Worm (Caenorhabditis elegans) whole organism, young adult: ENCODE measurements around the gene msp-3.

ENCODE experiments used
- B0261.1 ChIP-seq: sonication (generic microtip); optimal IDR thresholded peaks from 2 replicates; lab custom pipeline; 2016; ENCODE audit warnings: mild to moderate bottlenecking, missing genetic modification characterization, moderate library complexity, missing compliant biosample characterization
- D2030.7 ChIP-seq: fragments of 200-800 bp; sonication (Bioruptor generic); IDR thresholded peaks from 2 replicates; pipeline ENCODE4 v1.3.6; 2022; ENCODE audit warnings: missing genetic modification reagents, missing genetic modification characterization, missing compliant biosample characterization
- F10E7.11 ChIP-seq: sonication (generic microtip); optimal IDR thresholded peaks from 2 replicates; lab custom pipeline; 2017; ENCODE audit warnings: mild to moderate bottlenecking, missing genetic modification characterization, moderate library complexity, missing compliant biosample characterization
- F23B12.7 ChIP-seq: sonication (generic microtip); optimal IDR thresholded peaks from 2 replicates; lab custom pipeline; 2017; ENCODE audit warnings: missing genetic modification characterization, mild to moderate bottlenecking, missing compliant biosample characterization, antibody characterized with exemption, moderate library complexity; ENCODE audit not compliant: insufficient read depth
- F33H1.4 ChIP-seq: fragments of 200-800 bp; sonication (Bioruptor generic); IDR thresholded peaks from 2 replicates; pipeline ENCODE4 v1.3.6; 2022; ENCODE audit warnings: missing genetic modification reagents, missing genetic modification characterization, missing compliant biosample characterization
- F37B4.10 ChIP-seq: fragments of 200-800 bp; sonication (Bioruptor generic); IDR thresholded peaks from 2 replicates; pipeline ENCODE4 v1.3.6; 2022; ENCODE audit warnings: missing genetic modification characterization, missing compliant biosample characterization
- F49E8.2 ChIP-seq: sonication (generic microtip); optimal IDR thresholded peaks from 3 replicates; lab custom pipeline; 2017; ENCODE audit warnings: missing genetic modification characterization, mild to moderate bottlenecking, missing compliant biosample characterization, antibody characterized with exemption, moderate library complexity; ENCODE audit not compliant: insufficient read depth
- F55B11.4 ChIP-seq: sonication (generic microtip); optimal IDR thresholded peaks from 2 replicates; lab custom pipeline; 2016; ENCODE audit warnings: missing compliant biosample characterization, missing genetic modification characterization, borderline replicate concordance; ENCODE audit not compliant: insufficient read depth
- K12H6.12 ChIP-seq: fragments of 200-800 bp; sonication (Bioruptor generic); optimal IDR thresholded peaks from 2 replicates; lab custom pipeline; 2018; ENCODE audit warnings: mild to moderate bottlenecking, missing genetic modification characterization, missing compliant biosample characterization
- Y53G8AR.9 ChIP-seq: fragments of 200-800 bp; sonication (Bioruptor generic); conservative IDR thresholded peaks from 2 replicates; pipeline ENCODE4 v1.3.6; 2022; ENCODE audit warnings: missing genetic modification reagents, missing genetic modification characterization, missing compliant biosample characterization
- Y67H2A.10 ChIP-seq: fragments of 200-800 bp; sonication (Bioruptor generic); conservative IDR thresholded peaks from 2 replicates; pipeline ENCODE4 v1.3.6; 2022; ENCODE audit warnings: missing genetic modification reagents, missing genetic modification characterization, missing compliant biosample characterization
- Y79H2A.3 ChIP-seq: fragments of 200-800 bp; sonication (Bioruptor generic); conservative IDR thresholded peaks from 2 replicates; pipeline ENCODE4 v1.3.6; 2022; ENCODE audit warnings: missing genetic modification reagents, missing genetic modification characterization, missing compliant biosample characterization
- ZK185.1 ChIP-seq: sonication (generic microtip); optimal IDR thresholded peaks from 2 replicates; lab custom pipeline; 2016; ENCODE audit warnings: mild to moderate bottlenecking, missing genetic modification characterization, missing compliant biosample characterization; ENCODE audit not compliant: poor library complexity, severe bottlenecking
- athp-1 ChIP-seq: sonication (generic microtip); optimal IDR thresholded peaks from 2 replicates; lab custom pipeline; 2017; ENCODE audit warnings: mild to moderate bottlenecking, missing genetic modification characterization, missing compliant biosample characterization
- attf-6 ChIP-seq: fragments of 200-800 bp; sonication (Bioruptor generic); IDR thresholded peaks from 2 replicates; pipeline ENCODE4 v1.3.6; 2022; ENCODE audit warnings: missing genetic modification reagents, missing genetic modification characterization, missing compliant biosample characterization
- bed-2 ChIP-seq: fragments of 200-800 bp; sonication (Bioruptor generic); IDR thresholded peaks from 2 replicates; pipeline ENCODE4 v1.3.6; 2022; ENCODE audit warnings: missing genetic modification reagents, missing genetic modification characterization, missing compliant biosample characterization
- cebp-1 ChIP-seq, 2 experiments: fragments of 200-800 bp in 1 of 2; sonication (Bioruptor generic) in 1 of 2; sonication (generic microtip) in 1 of 2; IDR thresholded peaks in 1 of 2; optimal IDR thresholded peaks in 1 of 2; 2 replicates each; pipeline versions ENCODE4 v1.3.6 to Lab custom; 2017 to 2022; ENCODE audit warnings: missing compliant biosample characterization in 2 of 2, missing genetic modification characterization in 2 of 2, mild to moderate bottlenecking in 1 of 2, missing genetic modification reagents in 1 of 2, moderate library complexity in 1 of 2
- ceh-58 ChIP-seq: fragments of 200-800 bp; sonication (Bioruptor generic); IDR thresholded peaks from 2 replicates; pipeline ENCODE4 v1.3.6; 2022; ENCODE audit warnings: missing genetic modification characterization, missing compliant biosample characterization
- ceh-79 ChIP-seq: sonication (generic microtip); optimal IDR thresholded peaks from 2 replicates; lab custom pipeline; 2017; ENCODE audit warnings: mild to moderate bottlenecking, missing genetic modification characterization, missing compliant biosample characterization
- ceh-91 ChIP-seq: fragments of 200-800 bp; sonication (Bioruptor generic); IDR thresholded peaks from 2 replicates; pipeline ENCODE4 v1.3.6; 2022; ENCODE audit warnings: missing genetic modification reagents, missing genetic modification characterization, missing compliant biosample characterization
- egl-18 ChIP-seq: fragments of 200-800 bp; sonication (Bioruptor generic); IDR thresholded peaks from 2 replicates; pipeline ENCODE4 v1.3.6; 2022; ENCODE audit warnings: missing genetic modification reagents, missing genetic modification characterization, missing compliant biosample characterization
- ekl-4 ChIP-seq: fragments of 200-800 bp; sonication (Bioruptor generic); IDR thresholded peaks from 2 replicates; pipeline ENCODE4 v1.3.6; 2022; ENCODE audit warnings: missing genetic modification reagents, missing genetic modification characterization, missing compliant biosample characterization
- hlh-26 ChIP-seq: fragments of 200-800 bp; sonication (Bioruptor generic); conservative IDR thresholded peaks from 2 replicates; pipeline ENCODE4 v1.3.6; 2022; ENCODE audit warnings: missing genetic modification reagents, missing genetic modification characterization, missing compliant biosample characterization
- hmg-1.2 ChIP-seq: fragments of 200-800 bp; sonication (Bioruptor generic); IDR thresholded peaks from 2 replicates; pipeline ENCODE4 v1.3.6; 2022; ENCODE audit warnings: missing genetic modification reagents, missing genetic modification characterization, missing compliant biosample characterization
- hmg-20 ChIP-seq: fragments of 200-800 bp; sonication (Bioruptor generic); IDR thresholded peaks from 2 replicates; pipeline ENCODE4 v1.3.6; 2022; ENCODE audit warnings: missing genetic modification reagents, missing genetic modification characterization, missing compliant biosample characterization
- hsf-1 ChIP-seq: fragments of 200-800 bp; sonication (Bioruptor generic); IDR thresholded peaks from 2 replicates; pipeline ENCODE4 v1.3.6; 2022; ENCODE audit warnings: missing genetic modification reagents, missing genetic modification characterization, missing compliant biosample characterization
- let-526 ChIP-seq: fragments of 200-800 bp; sonication (Bioruptor generic); IDR thresholded peaks from 2 replicates; pipeline ENCODE4 v1.3.6; 2022; ENCODE audit warnings: missing genetic modification reagents, missing genetic modification characterization, missing compliant biosample characterization
- let-607 ChIP-seq, 2 experiments: fragments of 200-800 bp in 1 of 2; sonication (Bioruptor generic) in 1 of 2; sonication (generic microtip) in 1 of 2; optimal IDR thresholded peaks; 2 replicates each; lab custom pipeline; 2016 to 2018; ENCODE audit warnings: mild to moderate bottlenecking in 2 of 2, missing compliant biosample characterization in 2 of 2, missing genetic modification characterization in 2 of 2, moderate library complexity in 2 of 2, missing genotype in 1 of 2
- lin-40 ChIP-seq: sonication (generic microtip); optimal IDR thresholded peaks from 2 replicates; lab custom pipeline; 2016; ENCODE audit warnings: missing genetic modification characterization, mild to moderate bottlenecking, missing compliant biosample characterization, missing genotype, missing genetic modification reagents
- lin-54 ChIP-seq: fragments of 200-800 bp; sonication (Bioruptor generic); optimal IDR thresholded peaks from 2 replicates; lab custom pipeline; 2018; ENCODE audit warnings: mild to moderate bottlenecking, missing genetic modification characterization, missing compliant biosample characterization
- lir-1 ChIP-seq: fragments of 200-800 bp; sonication (Bioruptor generic); conservative IDR thresholded peaks from 2 replicates; pipeline ENCODE4 v1.3.6; 2022; ENCODE audit warnings: missing genetic modification reagents, missing genetic modification characterization, missing compliant biosample characterization
- lsl-1 ChIP-seq: fragments of 200-800 bp; sonication (Bioruptor generic); optimal IDR thresholded peaks from 2 replicates; lab custom pipeline; 2018; ENCODE audit warnings: mild to moderate bottlenecking, missing genetic modification characterization, moderate library complexity, missing compliant biosample characterization
- lsy-27 ChIP-seq: sonication (generic microtip); optimal IDR thresholded peaks from 2 replicates; lab custom pipeline; 2017; ENCODE audit warnings: missing genetic modification characterization, mild to moderate bottlenecking, missing compliant biosample characterization, antibody characterized with exemption, missing genotype, borderline replicate concordance; ENCODE audit not compliant: insufficient read depth
- madf-10 ChIP-seq: sonication (generic microtip); optimal IDR thresholded peaks from 2 replicates; lab custom pipeline; 2016; ENCODE audit warnings: mild to moderate bottlenecking, missing genetic modification characterization, missing compliant biosample characterization
- madf-3 ChIP-seq: fragments of 200-800 bp; sonication (Bioruptor generic); IDR thresholded peaks from 2 replicates; pipeline ENCODE4 v1.3.6; 2022; ENCODE audit warnings: missing genetic modification reagents, missing genetic modification characterization, missing compliant biosample characterization
- madf-6 ChIP-seq: fragments of 200-800 bp; sonication (Bioruptor generic); IDR thresholded peaks from 2 replicates; pipeline ENCODE4 v1.3.6; 2022; ENCODE audit warnings: missing genetic modification reagents, missing genetic modification characterization, missing compliant biosample characterization
- mcd-1 ChIP-seq: fragments of 200-800 bp; sonication (Bioruptor generic); IDR thresholded peaks from 2 replicates; pipeline ENCODE4 v1.3.6; 2022; ENCODE audit warnings: missing genetic modification reagents, missing genetic modification characterization, missing compliant biosample characterization
- nfya-1 ChIP-seq: sonication (generic microtip); optimal IDR thresholded peaks from 2 replicates; lab custom pipeline; 2017; ENCODE audit warnings: antibody characterized with exemption, missing compliant biosample characterization, missing genetic modification characterization, borderline replicate concordance; ENCODE audit not compliant: insufficient read depth
- nhr-90 ChIP-seq: sonication (generic microtip); optimal IDR thresholded peaks from 2 replicates; lab custom pipeline; 2016; ENCODE audit warnings: missing genotype, mild to moderate bottlenecking, missing genetic modification characterization, missing compliant biosample characterization
- sdz-38 ChIP-seq: sonication (generic microtip); optimal IDR thresholded peaks from 2 replicates; lab custom pipeline; 2016; ENCODE audit warnings: missing genotype, missing genetic modification characterization, missing compliant biosample characterization
- sea-2 ChIP-seq: fragments of 200-800 bp; sonication (Bioruptor generic); IDR thresholded peaks from 2 replicates; pipeline ENCODE4 v1.3.6; 2022; ENCODE audit warnings: missing genetic modification characterization, missing compliant biosample characterization
- snpc-3.4 ChIP-seq: sonication (generic microtip); optimal IDR thresholded peaks from 2 replicates; lab custom pipeline; 2017; ENCODE audit warnings: missing genetic modification characterization, mild to moderate bottlenecking, missing compliant biosample characterization, antibody characterized with exemption, moderate library complexity, missing genotype, missing genetic modification reagents
- somi-1 ChIP-seq: fragments of 200-800 bp; sonication (Bioruptor generic); optimal IDR thresholded peaks from 2 replicates; lab custom pipeline; 2018; ENCODE audit warnings: mild to moderate bottlenecking, missing genetic modification characterization, missing compliant biosample characterization
- unc-130 ChIP-seq: sonication (generic microtip); optimal IDR thresholded peaks from 2 replicates; lab custom pipeline; 2016; ENCODE audit warnings: missing genetic modification reagents, missing genetic modification characterization, missing compliant biosample characterization
- unc-62 ChIP-seq: fragments of 150-350 bp; optimal IDR thresholded peaks from 2 replicates; lab custom pipeline; 2014; ENCODE audit warnings: missing biosample characterization, missing genetic modification reagents, missing genetic modification characterization
- zfh-2 ChIP-seq: fragments of 200-800 bp; sonication (Bioruptor generic); conservative IDR thresholded peaks from 2 replicates; pipeline ENCODE4 v1.3.6; 2022; ENCODE audit warnings: missing genetic modification reagents, missing genetic modification characterization, missing compliant biosample characterization
- ztf-22 ChIP-seq: fragments of 200-800 bp; sonication (Bioruptor generic); optimal IDR thresholded peaks from 2 replicates; lab custom pipeline; 2018; ENCODE audit warnings: mild to moderate bottlenecking, missing genetic modification characterization, moderate library complexity, missing compliant biosample characterization

The msp-3 gene

DNA sequence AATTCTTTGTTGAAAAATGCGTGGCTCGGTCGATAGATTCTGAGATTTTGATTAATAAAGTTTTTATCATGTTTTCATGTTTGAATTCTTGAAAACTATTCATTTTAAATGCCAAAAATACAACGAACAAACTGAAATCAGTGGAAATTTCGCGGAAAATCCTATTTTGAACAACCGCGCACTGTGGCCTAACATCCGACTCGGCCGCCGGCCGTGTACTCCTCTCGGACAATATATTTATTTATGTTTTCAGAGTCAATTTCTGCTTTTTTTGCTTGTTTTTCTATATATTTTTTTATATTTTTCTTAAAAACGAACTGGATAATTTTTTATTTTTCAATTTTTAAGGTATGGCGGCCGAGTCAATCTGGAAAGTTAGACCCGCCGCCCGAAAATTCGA is 5.2 kb upstream of the msp-3 start, which contains the start of gene F26G1.1 (continued):
- TF ChIP-seq lsl-1 (GFP tag; lab: Kevin White, UChicago) (peak; percentile 43), mcd-1 (GFP tag; lab: Robert Waterston, UW) (peak; percentile 70), K12H6.12 (peak; percentile 9), bed-2 (GFP tag; lab: Robert Waterston, UW) (peak; percentile 60; the same call in 1 of the 2 replicates), Y53G8AR.9 (no peak), ekl-4 (GFP tag; lab: Robert Waterston, UW) (no peak), F10E7.11 (tag; lab: Kevin White, UChicago) (peak; percentile 1), sdz-38 (tag; lab: Kevin White, UChicago) (no peak), let-526 (GFP tag; lab: Robert Waterston, UW) (no peak), B0261.1 (tag; lab: Kevin White, UChicago) (no peak), ceh-79 (no peak), lsy-27 (no peak), unc-130 (peak; percentile 81), nfya-1 (no peak), hlh-26 (GFP tag; lab: Robert Waterston, UW) (no peak), nhr-90 (tag; lab: Kevin White, UChicago) (no peak), lin-40 (tag; lab: Kevin White, UChicago) (no peak), hmg-20 (0 out of 2 replicates have a peak, but pooled peaks have one; percentile 37), athp-1 (tag; lab: Kevin White, UChicago) (no peak), hsf-1 (GFP tag; lab: Robert Waterston, UW) (no peak), F49E8.2 (tag; lab: Kevin White, UChicago) (no peak), snpc-3.4 (tag; lab: Kevin White, UChicago) (no peak), madf-10 (tag; lab: Kevin White, UChicago) (peak; percentile 24), lin-54 (peak; percentile 82), ztf-22 (no peak), F55B11.4 (tag; lab: Kevin White, UChicago) (no peak), F33H1.4 (peak; percentile 55), sea-2 (GFP tag; lab: Robert Waterston, UW) (no peak), Y67H2A.10 (GFP tag; lab: Robert Waterston, UW) (no peak), ceh-91 (GFP tag; lab: Robert Waterston, UW) (no peak), cebp-1 (GFP tag; IDR thresholded peaks at IDR 0.05; lab: Robert Waterston, UW) (no peak), cebp-1 (tag; optimal IDR thresholded peaks at IDR 0.05; lab: Kevin White, UChicago) (no peak), egl-18 (GFP tag; lab: Robert Waterston, UW) (no peak), let-607 (tag; optimal IDR thresholded peaks at IDR 0.05; lab: Kevin White, UChicago) (peak in 1 of 2 experiments; percentile 34), ceh-58 (GFP tag; lab: Robert Waterston, UW) (no peak), somi-1 (GFP tag; lab: Kevin White, UChicago) (no peak), unc-62 (GFP tag; lab: Kevin White, UChicago) (no peak), hmg-1.2 (GFP tag; lab: Robert Waterston, UW) (peak; percentile 27; the same call in 1 of the 2 replicates), F37B4.10 (GFP tag; lab: Robert Waterston, UW) (no peak), ZK185.1 (tag; lab: Kevin White, UChicago) (peak; percentile 84), Y79H2A.3 (GFP tag; lab: Robert Waterston, UW) (no peak), D2030.7 (peak; percentile 41; the same call in 1 of the 2 replicates), attf-6 (no peak), F23B12.7 (tag; lab: Kevin White, UChicago) (peak; percentile 2), lir-1 (GFP tag; lab: Robert Waterston, UW) (peak; percentile 57; the same call in 1 of the 2 replicates), madf-6 (GFP tag; lab: Robert Waterston, UW) (peak; percentile 68), zfh-2 (GFP tag; lab: Robert Waterston, UW) (no peak), madf-3 (no peak)
